Worm (Caenorhabditis elegans) whole organism, midembryonic: Measurements from ENCODE around the gene T16G12.7.

ENCODE experiments used
- T22C8.4 ChIP-seq: fragments of 200-800 bp; sonication (Bioruptor generic); IDR thresholded peaks from 2 replicates; pipeline ENCODE4 v1.3.6; 2022; ENCODE audit warnings: missing genetic modification characterization, missing compliant biosample characterization
- cog-1 ChIP-seq: sonication (generic microtip); optimal IDR thresholded peaks from 2 replicates; lab custom pipeline; 2016; ENCODE audit warnings: missing genetic modification characterization, missing compliant biosample characterization
- flt-1 ChIP-seq: fragments of 200-800 bp; sonication (Bioruptor generic); IDR thresholded peaks from 2 replicates; pipeline ENCODE4 v1.3.6; 2022; ENCODE audit warnings: missing genetic modification characterization, missing compliant biosample characterization
- klf-2 ChIP-seq: fragments of 200-800 bp; sonication (Bioruptor generic); conservative IDR thresholded peaks from 2 replicates; pipeline ENCODE4 v1.3.6; 2022; ENCODE audit warnings: missing genetic modification reagents, missing genetic modification characterization, missing compliant biosample characterization
- med-1 ChIP-seq: sonication (generic microtip); optimal IDR thresholded peaks from 2 replicates; lab custom pipeline; 2017; ENCODE audit warnings: missing genetic modification characterization, mild to moderate bottlenecking, missing compliant biosample characterization, antibody characterized with exemption, missing genetic modification reagents; ENCODE audit not compliant: insufficient read depth
- tab-1 ChIP-seq: fragments of 200-800 bp; sonication (Bioruptor generic); IDR thresholded peaks from 2 replicates; pipeline ENCODE4 v1.3.6; 2022; ENCODE audit warnings: missing genetic modification characterization, missing compliant biosample characterization
- ztf-23 ChIP-seq: fragments of 200-800 bp; sonication (Bioruptor generic); IDR thresholded peaks from 2 replicates; pipeline ENCODE4 v1.3.6; 2022; ENCODE audit warnings: missing genetic modification reagents, missing genetic modification characterization, missing compliant biosample characterization
- ztf-29 ChIP-seq: fragments of 200-800 bp; sonication (Bioruptor generic); IDR thresholded peaks from 2 replicates; pipeline ENCODE4 v1.3.6; 2022; ENCODE audit warnings: missing genetic modification reagents, missing genetic modification characterization, missing compliant biosample characterization

ce11 chrIII:10085983-10086382 is 46.1 kb upstream of the T16G12.7 start, which contains the start of gene T16H12.2:
- no peak for TF ChIP-seq flt-1 (GFP tag; lab: Robert Waterston, UW)
- TF ChIP-seq cog-1 (tag; lab: Kevin White, UChicago), result no peak
- TF ChIP-seq klf-2 (GFP tag; lab: Robert Waterston, UW), result no peak
- no peak for TF ChIP-seq tab-1 (GFP tag; lab: Robert Waterston, UW)
- TF ChIP-seq T22C8.4, result no peak
- TF ChIP-seq ztf-29 (GFP tag; lab: Robert Waterston, UW), result no peak
- TF ChIP-seq med-1 (GFP tag; lab: Kevin White, UChicago), result no peak
- no peak for TF ChIP-seq ztf-23 (GFP tag; lab: Robert Waterston, UW)
